Worm (Caenorhabditis elegans) whole organism, young adult: ENCODE results near the gene M01E10.3.

Experiments
- F55B11.4 ChIP-seq: sonication (generic microtip); optimal IDR thresholded peaks from 2 replicates; lab custom pipeline; 2016; ENCODE audit warnings: missing compliant biosample characterization, missing genetic modification characterization, borderline replicate concordance; ENCODE audit not compliant: insufficient read depth
- dpff-1 ChIP-seq: sonication (generic microtip); optimal IDR thresholded peaks from 2 replicates; lab custom pipeline; 2017; ENCODE audit warnings: mild to moderate bottlenecking, missing genetic modification characterization, missing compliant biosample characterization
- lir-1 ChIP-seq: fragments of 200-800 bp; sonication (Bioruptor generic); conservative IDR thresholded peaks from 2 replicates; pipeline ENCODE4 v1.3.6; 2022; ENCODE audit warnings: missing genetic modification reagents, missing genetic modification characterization, missing compliant biosample characterization
- lsy-27 ChIP-seq: sonication (generic microtip); optimal IDR thresholded peaks from 2 replicates; lab custom pipeline; 2017; ENCODE audit warnings: missing genetic modification characterization, mild to moderate bottlenecking, missing compliant biosample characterization, antibody characterized with exemption, missing genotype, borderline replicate concordance; ENCODE audit not compliant: insufficient read depth
- nfyb-1 ChIP-seq: fragments of 200-800 bp; sonication (Bioruptor generic); IDR thresholded peaks from 2 replicates; pipeline ENCODE4 v1.3.6; 2022; ENCODE audit warnings: missing genetic modification reagents, missing genetic modification characterization, missing compliant biosample characterization
- nhr-27 ChIP-seq: fragments of 200-800 bp; sonication (Bioruptor generic); optimal IDR thresholded peaks from 2 replicates; lab custom pipeline; 2018; ENCODE audit warnings: mild to moderate bottlenecking, missing genetic modification characterization, moderate library complexity, missing compliant biosample characterization
- tbx-9 ChIP-seq: sonication (generic microtip); optimal IDR thresholded peaks from 2 replicates; lab custom pipeline; 2016; ENCODE audit warnings: borderline replicate concordance, missing genetic modification characterization, inconsistent platforms, missing compliant biosample characterization
- unc-130 ChIP-seq: sonication (generic microtip); optimal IDR thresholded peaks from 2 replicates; lab custom pipeline; 2016; ENCODE audit warnings: missing genetic modification reagents, missing genetic modification characterization, missing compliant biosample characterization
- ztf-26 ChIP-seq: sonication (generic microtip); optimal IDR thresholded peaks from 2 replicates; lab custom pipeline; 2017; ENCODE audit warnings: missing genetic modification characterization, missing compliant biosample characterization

DNA sequence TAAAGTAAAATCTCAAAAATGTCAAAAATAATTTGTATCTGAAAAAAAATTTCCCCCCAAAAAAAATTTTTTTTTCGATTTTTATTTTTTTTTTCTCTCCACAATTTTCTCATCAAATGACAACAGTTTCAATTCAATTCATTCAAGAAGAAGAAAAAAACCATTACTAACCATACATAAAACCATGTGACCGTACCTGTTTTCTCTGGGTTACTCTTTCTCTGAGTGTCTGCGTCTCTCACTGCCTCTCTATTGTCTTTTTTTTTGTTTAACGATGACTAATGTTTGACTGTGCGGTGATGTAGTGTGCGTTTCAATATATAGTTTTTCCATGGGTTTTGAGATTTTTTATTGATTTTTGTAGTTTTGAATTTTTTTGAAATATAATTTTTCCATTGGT, 36.7 kb upstream of the M01E10.3 start:
- TF ChIP-seq nfyb-1 (GFP tag; lab: Robert Waterston, UW) (0 out of 2 replicates have a peak, but pooled peaks have one; percentile 17), lir-1 (GFP tag; lab: Robert Waterston, UW) (no peak), unc-130 (GFP tag; lab: Kevin White, UChicago) (no peak), F55B11.4 (tag; lab: Kevin White, UChicago) (no peak), tbx-9 (no peak), nhr-27 (tag; lab: Kevin White, UChicago) (no peak), lsy-27 (tag; lab: Kevin White, UChicago) (no peak), dpff-1 (no peak), ztf-26 (peak; percentile 46)
